Worm (Caenorhabditis elegans) whole organism, L3 larva: ENCODE data around the gene npp-20.

Source experiments
- ama-1 ChIP-seq: fragments of 150-350 bp; optimal IDR thresholded peaks from 2 replicates; lab custom pipeline; 2018
- egl-5 ChIP-seq: fragments of 150-350 bp; optimal IDR thresholded peaks from 2 replicates; lab custom pipeline; 2017; ENCODE audit warnings: missing biosample characterization, missing genetic modification reagents, missing genetic modification characterization, inconsistent platforms
- fos-1 ChIP-seq: fragments of 150-350 bp; optimal IDR thresholded peaks from 2 replicates; lab custom pipeline; 2014; ENCODE audit warnings: missing biosample characterization, missing genetic modification characterization
- jun-1 ChIP-seq: fragments of 150-350 bp; optimal IDR thresholded peaks from 2 replicates; lab custom pipeline; 2014; ENCODE audit warnings: missing biosample characterization, missing genetic modification reagents, missing genetic modification characterization
- lsy-12 ChIP-seq: sonication (generic microtip); optimal IDR thresholded peaks from 2 replicates; lab custom pipeline; 2016; ENCODE audit warnings: mild to moderate bottlenecking, missing genetic modification characterization, missing compliant biosample characterization
- nhr-28 ChIP-seq: fragments of 150-350 bp; optimal IDR thresholded peaks from 2 replicates; lab custom pipeline; 2014; ENCODE audit warnings: missing biosample characterization, missing genetic modification characterization
- nhr-76 ChIP-seq: fragments of 150-350 bp; sonication (generic microtip); optimal IDR thresholded peaks from 5 replicates; lab custom pipeline; 2014; ENCODE audit warnings: missing biosample characterization, missing genetic modification characterization
- pqm-1 ChIP-seq: fragments of 150-350 bp; optimal IDR thresholded peaks from 2 replicates; lab custom pipeline; 2017; ENCODE audit warnings: missing biosample characterization, missing genetic modification characterization, inconsistent platforms
- unc-62 ChIP-seq: fragments of 150-350 bp; sonication (generic microtip); optimal IDR thresholded peaks from 4 replicates; lab custom pipeline; 2014; ENCODE audit warnings: missing biosample characterization, missing genetic modification reagents, missing genetic modification characterization
- ztf-11 ChIP-seq: fragments of 150-350 bp; optimal IDR thresholded peaks from 2 replicates; lab custom pipeline; 2014; ENCODE audit warnings: missing biosample characterization, missing genetic modification characterization
- ztf-4 ChIP-seq: fragments of 150-350 bp; optimal IDR thresholded peaks from 2 replicates; lab custom pipeline; 2014; ENCODE audit warnings: missing biosample characterization, missing genetic modification characterization

DNA sequence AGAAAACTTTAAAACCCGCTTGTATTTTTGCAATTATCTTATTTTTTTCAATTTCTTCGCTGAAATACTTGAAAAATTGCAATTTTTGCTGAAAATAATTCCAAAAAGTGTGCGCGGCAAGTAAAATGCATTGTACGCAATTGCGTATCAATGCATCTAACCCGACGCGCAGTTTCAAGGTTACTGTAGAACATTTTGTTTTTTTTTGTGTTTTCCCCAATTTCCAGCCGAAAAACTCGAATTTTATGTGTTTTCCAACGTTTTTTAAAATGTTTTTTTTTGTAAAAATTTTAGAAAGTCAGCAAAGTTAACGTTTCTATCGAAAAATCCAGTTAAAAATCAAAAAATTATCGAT is 834 bp upstream of the npp-20 start:
- TF ChIP-seq nhr-76 (tag; lab: Kevin White, UChicago) (no peak), lsy-12 (tag; lab: Kevin White, UChicago) (no peak), jun-1 (tag; lab: Kevin White, UChicago) (no peak), nhr-28 (tag; lab: Kevin White, UChicago) (no peak), ztf-4 (tag; lab: Kevin White, UChicago) (no peak), egl-5 (tag; lab: Kevin White, UChicago) (no peak), pqm-1 (tag; lab: Kevin White, UChicago) (no peak), unc-62 (GFP tag; lab: Kevin White, UChicago) (no peak), fos-1 (tag; lab: Kevin White, UChicago) (no peak), ama-1 (lab: Kevin White, UChicago) (no peak), ztf-11 (tag; lab: Kevin White, UChicago) (no peak)
